Worm (Caenorhabditis elegans) whole organism, young adult: Measurements from ENCODE around the gene col-113.

Experiments used
- B0336.3 ChIP-seq: fragments of 200-800 bp; sonication (Bioruptor generic); IDR thresholded peaks from 2 replicates; pipeline ENCODE4 v1.3.6; 2022; ENCODE audit warnings: missing genetic modification characterization, missing compliant biosample characterization
- C06A6.2 ChIP-seq: fragments of 200-800 bp; sonication (Bioruptor generic); conservative IDR thresholded peaks from 2 replicates; pipeline ENCODE4 v1.3.6; 2022; ENCODE audit warnings: missing genetic modification characterization, missing compliant biosample characterization
- D2030.7 ChIP-seq: fragments of 200-800 bp; sonication (Bioruptor generic); IDR thresholded peaks from 2 replicates; pipeline ENCODE4 v1.3.6; 2022; ENCODE audit warnings: missing genetic modification reagents, missing genetic modification characterization, missing compliant biosample characterization
- F10E7.11 ChIP-seq: sonication (generic microtip); optimal IDR thresholded peaks from 2 replicates; lab custom pipeline; 2017; ENCODE audit warnings: mild to moderate bottlenecking, missing genetic modification characterization, moderate library complexity, missing compliant biosample characterization
- F37B4.10 ChIP-seq: fragments of 200-800 bp; sonication (Bioruptor generic); IDR thresholded peaks from 2 replicates; pipeline ENCODE4 v1.3.6; 2022; ENCODE audit warnings: missing genetic modification characterization, missing compliant biosample characterization
- F49E8.2 ChIP-seq: sonication (generic microtip); optimal IDR thresholded peaks from 3 replicates; lab custom pipeline; 2017; ENCODE audit warnings: missing genetic modification characterization, mild to moderate bottlenecking, missing compliant biosample characterization, antibody characterized with exemption, moderate library complexity; ENCODE audit not compliant: insufficient read depth
- Y53G8AR.9 ChIP-seq: fragments of 200-800 bp; sonication (Bioruptor generic); conservative IDR thresholded peaks from 2 replicates; pipeline ENCODE4 v1.3.6; 2022; ENCODE audit warnings: missing genetic modification reagents, missing genetic modification characterization, missing compliant biosample characterization
- Y67H2A.10 ChIP-seq: fragments of 200-800 bp; sonication (Bioruptor generic); conservative IDR thresholded peaks from 2 replicates; pipeline ENCODE4 v1.3.6; 2022; ENCODE audit warnings: missing genetic modification reagents, missing genetic modification characterization, missing compliant biosample characterization
- akir-1 ChIP-seq: fragments of 200-800 bp; sonication (Bioruptor generic); optimal IDR thresholded peaks from 2 replicates; lab custom pipeline; 2018; ENCODE audit warnings: mild to moderate bottlenecking, missing genetic modification characterization, moderate library complexity, missing compliant biosample characterization
- aptf-2 ChIP-seq: fragments of 200-800 bp; sonication (Bioruptor generic); conservative IDR thresholded peaks from 2 replicates; pipeline ENCODE4 v1.3.6; 2022; ENCODE audit warnings: missing genetic modification reagents, missing genetic modification characterization, missing compliant biosample characterization
- atf-7 ChIP-seq: sonication (generic microtip); optimal IDR thresholded peaks from 2 replicates; lab custom pipeline; 2017; ENCODE audit warnings: mild to moderate bottlenecking, missing genetic modification characterization, missing compliant biosample characterization
- cebp-2 ChIP-seq: fragments of 200-800 bp; sonication (Bioruptor generic); IDR thresholded peaks from 2 replicates; pipeline ENCODE4 v1.3.6; 2022; ENCODE audit warnings: missing genetic modification characterization, missing compliant biosample characterization
- ceh-58 ChIP-seq: fragments of 200-800 bp; sonication (Bioruptor generic); IDR thresholded peaks from 2 replicates; pipeline ENCODE4 v1.3.6; 2022; ENCODE audit warnings: missing genetic modification characterization, missing compliant biosample characterization
- die-1 ChIP-seq: sonication (generic microtip); optimal IDR thresholded peaks from 2 replicates; lab custom pipeline; 2016; ENCODE audit warnings: missing genotype, mild to moderate bottlenecking, missing genetic modification characterization, missing compliant biosample characterization
- dox-1 ChIP-seq: fragments of 200-800 bp; sonication (Bioruptor generic); IDR thresholded peaks from 2 replicates; pipeline ENCODE4 v1.3.6; 2022; ENCODE audit warnings: missing genetic modification reagents, missing genetic modification characterization, missing compliant biosample characterization
- dpff-1 ChIP-seq: sonication (generic microtip); optimal IDR thresholded peaks from 2 replicates; lab custom pipeline; 2017; ENCODE audit warnings: mild to moderate bottlenecking, missing genetic modification characterization, missing compliant biosample characterization
- efl-1 ChIP-seq: fragments of 150-350 bp; optimal IDR thresholded peaks from 2 replicates; lab custom pipeline; 2014; ENCODE audit warnings: missing biosample characterization, missing genetic modification reagents, missing genetic modification characterization
- fkh-3 ChIP-seq: sonication (generic microtip); optimal IDR thresholded peaks from 2 replicates; lab custom pipeline; 2016; ENCODE audit warnings: mild to moderate bottlenecking, missing genetic modification characterization, missing compliant biosample characterization
- hlh-26 ChIP-seq: fragments of 200-800 bp; sonication (Bioruptor generic); conservative IDR thresholded peaks from 2 replicates; pipeline ENCODE4 v1.3.6; 2022; ENCODE audit warnings: missing genetic modification reagents, missing genetic modification characterization, missing compliant biosample characterization
- hmg-1.2 ChIP-seq: fragments of 200-800 bp; sonication (Bioruptor generic); IDR thresholded peaks from 2 replicates; pipeline ENCODE4 v1.3.6; 2022; ENCODE audit warnings: missing genetic modification reagents, missing genetic modification characterization, missing compliant biosample characterization
- hmg-20 ChIP-seq: fragments of 200-800 bp; sonication (Bioruptor generic); IDR thresholded peaks from 2 replicates; pipeline ENCODE4 v1.3.6; 2022; ENCODE audit warnings: missing genetic modification reagents, missing genetic modification characterization, missing compliant biosample characterization
- lag-1 ChIP-seq: fragments of 200-800 bp; sonication (Bioruptor generic); IDR thresholded peaks from 2 replicates; pipeline ENCODE4 v1.3.6; 2022; ENCODE audit warnings: missing genetic modification reagents, missing genetic modification characterization, missing compliant biosample characterization
- madf-6 ChIP-seq: fragments of 200-800 bp; sonication (Bioruptor generic); IDR thresholded peaks from 2 replicates; pipeline ENCODE4 v1.3.6; 2022; ENCODE audit warnings: missing genetic modification reagents, missing genetic modification characterization, missing compliant biosample characterization
- madf-8 ChIP-seq: fragments of 200-800 bp; sonication (Bioruptor generic); conservative IDR thresholded peaks from 2 replicates; pipeline ENCODE4 v1.3.6; 2022; ENCODE audit warnings: missing genetic modification reagents, missing genetic modification characterization, missing compliant biosample characterization
- mes-4 ChIP-seq: sonication (generic microtip); optimal IDR thresholded peaks from 2 replicates; lab custom pipeline; 2016; ENCODE audit warnings: missing genotype, missing genetic modification characterization, missing compliant biosample characterization
- nfya-2 ChIP-seq: fragments of 200-800 bp; sonication (Bioruptor generic); IDR thresholded peaks from 2 replicates; pipeline ENCODE4 v1.3.6; 2022; ENCODE audit warnings: missing genetic modification reagents, missing genetic modification characterization, missing compliant biosample characterization
- nhr-179 ChIP-seq: sonication (generic microtip); optimal IDR thresholded peaks from 2 replicates; lab custom pipeline; 2016; ENCODE audit warnings: mild to moderate bottlenecking, missing genetic modification characterization, missing compliant biosample characterization
- nhr-27 ChIP-seq: fragments of 200-800 bp; sonication (Bioruptor generic); optimal IDR thresholded peaks from 2 replicates; lab custom pipeline; 2018; ENCODE audit warnings: mild to moderate bottlenecking, missing genetic modification characterization, moderate library complexity, missing compliant biosample characterization
- pha-4 ChIP-seq: fragments of 150-350 bp; sonication (generic microtip); optimal IDR thresholded peaks from 2 replicates; lab custom pipeline; 2014; ENCODE audit warnings: missing biosample characterization, missing genetic modification reagents, missing genetic modification characterization
- rcor-1 ChIP-seq: fragments of 200-800 bp; sonication (Bioruptor generic); IDR thresholded peaks from 2 replicates; pipeline ENCODE4 v1.3.6; 2022; ENCODE audit warnings: missing genetic modification reagents, missing genetic modification characterization, missing compliant biosample characterization
- sdz-38 ChIP-seq: sonication (generic microtip); optimal IDR thresholded peaks from 2 replicates; lab custom pipeline; 2016; ENCODE audit warnings: missing genotype, missing genetic modification characterization, missing compliant biosample characterization
- snpc-1.1 ChIP-seq: sonication (generic microtip); optimal IDR thresholded peaks from 2 replicates; lab custom pipeline; 2017; ENCODE audit warnings: missing genetic modification characterization, mild to moderate bottlenecking, missing compliant biosample characterization, antibody characterized with exemption, moderate library complexity, missing genotype, missing genetic modification reagents; ENCODE audit not compliant: insufficient read depth
- sptf-2 ChIP-seq: fragments of 200-800 bp; sonication (Bioruptor generic); optimal IDR thresholded peaks from 2 replicates; lab custom pipeline; 2018; ENCODE audit warnings: mild to moderate bottlenecking, missing genetic modification characterization, missing compliant biosample characterization
- tlf-1 ChIP-seq: fragments of 200-800 bp; sonication (Bioruptor generic); optimal IDR thresholded peaks from 2 replicates; lab custom pipeline; 2018; ENCODE audit warnings: mild to moderate bottlenecking, missing genetic modification characterization, missing compliant biosample characterization
- unc-130 ChIP-seq: sonication (generic microtip); optimal IDR thresholded peaks from 2 replicates; lab custom pipeline; 2016; ENCODE audit warnings: missing genetic modification reagents, missing genetic modification characterization, missing compliant biosample characterization
- xnd-1 ChIP-seq: sonication (generic microtip); optimal IDR thresholded peaks from 2 replicates; lab custom pipeline; 2016; ENCODE audit warnings: missing genotype, missing genetic modification reagents, missing genetic modification characterization, missing compliant biosample characterization
- ztf-26 ChIP-seq: sonication (generic microtip); optimal IDR thresholded peaks from 2 replicates; lab custom pipeline; 2017; ENCODE audit warnings: missing genetic modification characterization, missing compliant biosample characterization

The col-113 gene

DNA sequence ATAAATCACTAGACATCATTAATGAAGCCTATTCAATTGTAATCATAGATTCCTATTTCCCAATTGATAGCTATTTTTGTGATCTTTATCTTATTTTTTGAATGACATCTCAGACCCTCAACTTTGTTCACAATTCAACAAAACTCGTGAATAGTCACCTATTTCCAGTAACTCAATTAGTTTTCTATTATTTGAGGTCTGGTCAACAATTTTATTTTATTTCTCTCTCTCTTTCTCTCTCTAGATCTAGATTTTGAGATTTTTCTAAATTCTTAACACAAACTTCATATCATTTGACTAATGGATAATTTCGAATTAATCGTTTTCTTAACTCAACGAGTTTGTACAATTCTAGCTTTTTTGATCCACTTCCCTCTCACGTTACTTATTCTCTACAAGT, 21.2 kb upstream of the col-113 start, which contains the start of gene str-1:
Gene str-1, plus strand, starts transcription at position 301 of the 400 bp plus-strand sequence.
- TF ChIP-seq mes-4 (tag; lab: Kevin White, UChicago) (no peak), F49E8.2 (no peak), Y67H2A.10 (GFP tag; lab: Robert Waterston, UW) (no peak), nhr-179 (tag; lab: Kevin White, UChicago) (no peak), F10E7.11 (tag; lab: Kevin White, UChicago) (no peak), nhr-27 (tag; lab: Kevin White, UChicago) (no peak), fkh-3 (tag; lab: Kevin White, UChicago) (no peak), hmg-1.2 (GFP tag; lab: Robert Waterston, UW) (no peak), F37B4.10 (GFP tag; lab: Robert Waterston, UW) (no peak), hmg-20 (GFP tag; lab: Robert Waterston, UW) (no peak), Y53G8AR.9 (GFP tag; lab: Robert Waterston, UW) (no peak), ztf-26 (no peak), sptf-2 (GFP tag; lab: Kevin White, UChicago) (no peak), sdz-38 (no peak), xnd-1 (tag; lab: Kevin White, UChicago) (no peak), snpc-1.1 (no peak), dpff-1 (no peak), akir-1 (GFP tag; lab: Kevin White, UChicago) (no peak), die-1 (tag; lab: Kevin White, UChicago) (no peak)

DNA sequence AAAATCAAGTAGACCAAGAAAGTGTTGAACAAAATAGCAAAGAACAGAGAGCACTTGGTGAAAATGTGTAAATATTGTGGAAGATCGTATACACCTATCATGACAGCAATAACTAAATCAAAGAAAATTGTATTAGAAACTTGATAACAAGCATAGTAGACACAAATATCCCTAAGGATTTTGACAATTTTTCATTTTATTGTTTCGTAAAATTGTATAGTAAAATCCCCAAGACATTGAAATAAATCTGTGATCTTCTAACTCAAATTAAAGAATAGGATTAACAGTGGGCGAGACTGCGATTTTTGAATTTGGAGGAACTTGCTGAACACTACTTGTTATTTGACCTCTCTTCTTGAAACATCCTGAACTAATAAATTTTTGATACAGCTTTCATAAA, 18.9 kb upstream of the col-113 start, which contains the start of gene str-220:
Gene str-220, minus strand, starts transcription at position 101 of the 400 bp plus-strand sequence.
- TF ChIP-seq hlh-26 = no peak
- TF ChIP-seq rcor-1 (GFP tag; lab: Robert Waterston, UW) = no peak
- no peak for TF ChIP-seq nfya-2 (GFP tag; lab: Robert Waterston, UW)
- TF ChIP-seq D2030.7 (GFP tag; lab: Robert Waterston, UW) = no peak
- TF ChIP-seq lag-1 = no peak
- no peak for TF ChIP-seq dox-1
- TF ChIP-seq madf-6 (GFP tag; lab: Robert Waterston, UW) = no peak
- TF ChIP-seq ceh-58 (GFP tag; lab: Robert Waterston, UW) = no peak
- TF ChIP-seq B0336.3 (GFP tag; lab: Robert Waterston, UW) = no peak
- no peak for TF ChIP-seq aptf-2 (GFP tag; lab: Robert Waterston, UW)
- TF ChIP-seq die-1 (tag; lab: Kevin White, UChicago) = no peak
- TF ChIP-seq efl-1 = no peak
- no peak for TF ChIP-seq C06A6.2 (GFP tag; lab: Robert Waterston, UW)
- no peak for TF ChIP-seq unc-130 (GFP tag; lab: Kevin White, UChicago)
- TF ChIP-seq pha-4 (tag; lab: Kevin White, UChicago) = no peak
- TF ChIP-seq madf-8 (GFP tag; lab: Robert Waterston, UW) = no peak
- TF ChIP-seq sptf-2 (GFP tag; lab: Kevin White, UChicago) = no peak
- TF ChIP-seq tlf-1 (GFP tag; lab: Kevin White, UChicago) = no peak
- TF ChIP-seq cebp-2 (GFP tag; lab: Robert Waterston, UW) = no peak
- TF ChIP-seq atf-7 (tag; lab: Kevin White, UChicago) = no peak
